In genomic region chrX:6825840-6826239, ce11 we compare ENCODE assay signal across 7 worm cellular contexts.
TF ChIP-seq lines count a peak whose summit lies in the region.

TSS of gene F41B4.1 (minus strand) at chrX:6825862.

TF ChIP-seq in whole organism, L1 larva, 84 proteins besides CTCF, POLR2A, EP300 and RAD21 (continues in another document):
- TF ChIP-seq hlh-4 (tag; optimal IDR thresholded peaks at IDR 0.05; lab: Kevin White, UChicago), result no peak
- no peak for TF ChIP-seq zip-4 (GFP tag; optimal IDR thresholded peaks at IDR 0.05; lab: Kevin White, UChicago)
- peak; percentile 74 for TF ChIP-seq rnt-1 (tag; optimal IDR thresholded peaks at IDR 0.05; lab: Kevin White, UChicago)
- no peak for TF ChIP-seq lin-35 (GFP tag; optimal IDR thresholded peaks at IDR 0.05; lab: Kevin White, UChicago)
- peak; percentile 59 for TF ChIP-seq nhr-19 (GFP tag; conservative IDR thresholded peaks at IDR 0.05; lab: Robert Waterston, UW)
- no peak for TF ChIP-seq mep-1 (tag; optimal IDR thresholded peaks at IDR 0.05; lab: Kevin White, UChicago)
- no peak for TF ChIP-seq snpc-4 (tag; optimal IDR thresholded peaks at IDR 0.05; lab: Kevin White, UChicago)
- peak in 1 of 2 experiments; percentile 37 for TF ChIP-seq mdl-1 (tag; optimal IDR thresholded peaks at IDR 0.05; lab: Kevin White, UChicago)
- peak; percentile 35 for TF ChIP-seq nhr-20 (tag; optimal IDR thresholded peaks at IDR 0.05; lab: Kevin White, UChicago)
- peak; percentile 63 for TF ChIP-seq mef-2 (tag; optimal IDR thresholded peaks at IDR 0.05; lab: Kevin White, UChicago)
- TF ChIP-seq lir-3 (tag; optimal IDR thresholded peaks at IDR 0.05; lab: Kevin White, UChicago; ENCODE audit: poor library complexity), result no peak
- no peak for TF ChIP-seq nhr-28 (tag; optimal IDR thresholded peaks at IDR 0.05; lab: Kevin White, UChicago)
- TF ChIP-seq lsy-2 (tag; optimal IDR thresholded peaks at IDR 0.05; lab: Kevin White, UChicago), result peak; percentile 21 to 61

TF ChIP-seq in whole organism, L2 larva, 48 proteins besides CTCF, POLR2A, EP300 and RAD21 (continues in another document):
- TF ChIP-seq mbf-1 (tag; optimal IDR thresholded peaks at IDR 0.05; lab: Kevin White, UChicago), result no peak
- no peak for TF ChIP-seq nhr-11 (tag; optimal IDR thresholded peaks at IDR 0.05; lab: Kevin White, UChicago)
- TF ChIP-seq sem-4 (tag; optimal IDR thresholded peaks at IDR 0.05; lab: Kevin White, UChicago), result no peak
- no peak for TF ChIP-seq ceh-82 (tag; optimal IDR thresholded peaks at IDR 0.05; lab: Kevin White, UChicago)
- no peak for TF ChIP-seq elt-3 (tag; optimal IDR thresholded peaks at IDR 0.05; lab: Kevin White, UChicago)
- no peak for TF ChIP-seq nhr-237 (tag; optimal IDR thresholded peaks at IDR 0.05; lab: Kevin White, UChicago)
- no peak for TF ChIP-seq elt-1 (tag; optimal IDR thresholded peaks at IDR 0.05; lab: Kevin White, UChicago)
- peak; percentile 70 for TF ChIP-seq F13H6.1 (tag; optimal IDR thresholded peaks at IDR 0.05; lab: Kevin White, UChicago)
- TF ChIP-seq Y55F3AM.14 (GFP tag; optimal IDR thresholded peaks at IDR 0.05; lab: Kevin White, UChicago), result no peak
- no peak for TF ChIP-seq blmp-1 (tag; optimal IDR thresholded peaks at IDR 0.05; lab: Kevin White, UChicago; ENCODE audit: insufficient read depth)
- TF ChIP-seq sma-9 (GFP tag; optimal IDR thresholded peaks at IDR 0.05; lab: Kevin White, UChicago), result peak; percentile 59
- no peak for TF ChIP-seq sma-9 (tag; optimal IDR thresholded peaks at IDR 0.05; lab: Kevin White, UChicago)
- TF ChIP-seq nhr-10 (tag; optimal IDR thresholded peaks at IDR 0.05; lab: Kevin White, UChicago), result no peak
- TF ChIP-seq nhr-23 (tag; optimal IDR thresholded peaks at IDR 0.05; lab: Kevin White, UChicago), result no peak

TF ChIP-seq in whole organism, L3 larva, 47 proteins besides CTCF, POLR2A, EP300 and RAD21:
- TF ChIP-seq lin-39 (tag; optimal IDR thresholded peaks at IDR 0.05; lab: Kevin White, UChicago), result peak; percentile 76
- peak; percentile 35 for TF ChIP-seq nfya-1 (tag; optimal IDR thresholded peaks at IDR 0.05; lab: Kevin White, UChicago; ENCODE audit: insufficient read depth)
- peak; percentile 46 for TF ChIP-seq egl-5 (tag; optimal IDR thresholded peaks at IDR 0.05; lab: Kevin White, UChicago)
- TF ChIP-seq nhr-25 (tag; optimal IDR thresholded peaks at IDR 0.05; lab: Kevin White, UChicago), result no peak

TF ChIP-seq in whole organism, L4 larva, 104 proteins besides CTCF, POLR2A, EP300 and RAD21:
- TF ChIP-seq daf-16 (GFP tag; optimal IDR thresholded peaks at IDR 0.05; lab: Kevin White, UChicago) (peak in 1 of 2 experiments; percentile 82), daf-16 (tag; optimal IDR thresholded peaks at IDR 0.05; lab: Kevin White, UChicago) (no peak), hmg-1.1 (GFP tag; IDR thresholded peaks at IDR 0.05; lab: Robert Waterston, UW) (no peak), dmd-6 (GFP tag; IDR thresholded peaks at IDR 0.05; lab: Robert Waterston, UW) (peak; percentile 11; the same call in 1 of the 2 replicates), ceh-20 (GFP tag; IDR thresholded peaks at IDR 0.05; lab: Robert Waterston, UW) (0 out of 2 replicates have a peak, but pooled peaks have one; percentile 54), nhr-6 (tag; optimal IDR thresholded peaks at IDR 0.05; lab: Kevin White, UChicago) (no peak), ceh-82 (tag; optimal IDR thresholded peaks at IDR 0.05; lab: Kevin White, UChicago) (no peak), ZK337.2 (GFP tag; IDR thresholded peaks at IDR 0.05; lab: Robert Waterston, UW) (0 out of 2 replicates have a peak, but pooled peaks have one; percentile 20), nhr-76 (tag; optimal IDR thresholded peaks at IDR 0.05; lab: Kevin White, UChicago) (no peak), nhr-77 (tag; optimal IDR thresholded peaks at IDR 0.05; lab: Kevin White, UChicago) (no peak), nhr-11 (tag; optimal IDR thresholded peaks at IDR 0.05; lab: Kevin White, UChicago) (peak; percentile 55), hlh-11 (tag; optimal IDR thresholded peaks at IDR 0.05; lab: Kevin White, UChicago) (peak; percentile 69), hlh-30 (tag; optimal IDR thresholded peaks at IDR 0.05; lab: Kevin White, UChicago; ENCODE audit: insufficient read depth) (peak; percentile 14), mep-1 (tag; optimal IDR thresholded peaks at IDR 0.05; lab: Kevin White, UChicago) (no peak), ces-1 (GFP tag; optimal IDR thresholded peaks at IDR 0.05; lab: Kevin White, UChicago) (no peak)

TF ChIP-seq in whole organism, late embryonic, 69 proteins besides CTCF, POLR2A, EP300 and RAD21:
- no peak for TF ChIP-seq F13H6.1 (tag; optimal IDR thresholded peaks at IDR 0.05; lab: Kevin White, UChicago)
- TF ChIP-seq ceh-18 (tag; optimal IDR thresholded peaks at IDR 0.05; lab: Kevin White, UChicago), result peak; percentile 50

TF ChIP-seq in whole organism, mixed stage, embryonic, 35 proteins besides CTCF, POLR2A, EP300 and RAD21:
- TF ChIP-seq hlh-1 (tag; optimal IDR thresholded peaks at IDR 0.05; lab: Kevin White, UChicago) (peak; percentile 42), M03D4.4 (tag; optimal IDR thresholded peaks at IDR 0.05; lab: Kevin White, UChicago) (no peak), lsy-2 (tag; optimal IDR thresholded peaks at IDR 0.05; lab: Kevin White, UChicago) (no peak)

TF ChIP-seq in whole organism, young adult, 124 proteins besides CTCF, POLR2A, EP300 and RAD21:
- TF ChIP-seq akir-1 (GFP tag; optimal IDR thresholded peaks at IDR 0.05; lab: Kevin White, UChicago) (no peak), F55B11.4 (tag; optimal IDR thresholded peaks at IDR 0.05; lab: Kevin White, UChicago; ENCODE audit: borderline replicate concordance, insufficient read depth) (no peak), lsl-1 (GFP tag; optimal IDR thresholded peaks at IDR 0.05; lab: Kevin White, UChicago) (no peak), ceh-58 (GFP tag; IDR thresholded peaks at IDR 0.05; lab: Robert Waterston, UW) (no peak), K12H6.12 (tag; optimal IDR thresholded peaks at IDR 0.05; lab: Kevin White, UChicago) (peak; percentile 7), him-1 (tag; optimal IDR thresholded peaks at IDR 0.05; lab: Kevin White, UChicago) (no peak), nfya-2 (GFP tag; IDR thresholded peaks at IDR 0.05; lab: Robert Waterston, UW) (no peak), Y53F4B.3 (GFP tag; IDR thresholded peaks at IDR 0.05; lab: Robert Waterston, UW) (no peak)
